Fruit fly (Drosophila melanogaster): ENCODE data around the gene Eip63E.

Gene Eip63E

DNA sequence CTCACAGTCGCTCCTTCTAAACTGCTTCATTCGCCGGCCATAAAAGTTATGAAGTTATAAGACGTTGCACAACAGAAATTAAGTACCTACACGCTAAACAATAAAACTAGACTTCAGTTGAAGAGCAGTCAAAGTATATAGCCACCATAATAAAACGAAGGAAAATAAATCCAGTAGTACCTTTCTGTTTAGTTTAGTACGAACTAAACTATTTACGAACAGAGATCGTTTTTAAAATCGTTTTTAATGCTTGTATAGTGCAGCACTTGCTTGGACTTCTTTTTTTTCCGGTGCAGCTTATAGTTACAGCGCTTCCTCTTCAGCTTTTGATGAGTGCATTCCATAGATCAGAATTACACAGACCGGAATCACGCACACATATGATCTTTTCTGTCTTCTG is 39.5 kb downstream of the Eip63E start:
- TF ChIP-seq achi (GFP tag; optimal IDR thresholded peaks at IDR 0.05) = peak; percentile 14
- TF ChIP-seq CG4318 (GFP tag; optimal IDR thresholded peaks at IDR 0.05) = no peak
- TF ChIP-seq CG7368 (GFP tag; optimal IDR thresholded peaks at IDR 0.05) = no peak
- TF ChIP-seq Ets96B (tag; optimal IDR thresholded peaks at IDR 0.05) = peak; percentile 55
- no peak for TF ChIP-seq fkh (GFP tag; optimal IDR thresholded peaks at IDR 0.05)
- TF ChIP-seq CG3032 (tag; optimal IDR thresholded peaks at IDR 0.05) = peak; percentile 40
- TF ChIP-seq Eip78C (GFP tag) = peak; percentile 16
- TF ChIP-seq Hr4 (GFP tag; optimal IDR thresholded peaks at IDR 0.05) = no peak
- TF ChIP-seq CG6808 (GFP tag; optimal IDR thresholded peaks at IDR 0.05) = peak; percentile 50
- peak; percentile 52 for TF ChIP-seq CG32006 (GFP tag; optimal IDR thresholded peaks at IDR 0.05)
- TF ChIP-seq lz (GFP tag; optimal IDR thresholded peaks at IDR 0.05) = no peak
- TF ChIP-seq spab (GFP tag; optimal IDR thresholded peaks at IDR 0.05) = peak; percentile 24
- TF ChIP-seq ss (GFP tag; optimal IDR thresholded peaks at IDR 0.05) = no peak
- no peak for TF ChIP-seq CG8319 (GFP tag; optimal IDR thresholded peaks at IDR 0.05)
- TF ChIP-seq CG3919 (GFP tag; optimal IDR thresholded peaks at IDR 0.05) = peak; percentile 34
- peak in 1 of 2 experiments; percentile 16 for TF ChIP-seq salr (GFP tag; optimal IDR thresholded peaks at IDR 0.05)
- TF ChIP-seq net (GFP tag; optimal IDR thresholded peaks at IDR 0.05) = no peak
- peak; percentile 44; the same call in 2 of the 3 replicates for TF ChIP-seq eg (GFP tag; IDR thresholded peaks at IDR 0.05)
- no peak for TF ChIP-seq Sox102F (GFP tag; optimal IDR thresholded peaks at IDR 0.05)
- TF ChIP-seq Eip75B (GFP tag; optimal IDR thresholded peaks at IDR 0.05) = peak; percentile 36
- TF ChIP-seq dac (GFP tag; optimal IDR thresholded peaks at IDR 0.05) = no peak
- peak; percentile 54 for TF ChIP-seq CG10669 (GFP tag; optimal IDR thresholded peaks at IDR 0.05)
- peak; percentile 31 for TF ChIP-seq CG10631 (GFP tag; optimal IDR thresholded peaks at IDR 0.05)
- peak; percentile 36 for TF ChIP-seq CG6276 (GFP tag; optimal IDR thresholded peaks at IDR 0.05)

DNA sequence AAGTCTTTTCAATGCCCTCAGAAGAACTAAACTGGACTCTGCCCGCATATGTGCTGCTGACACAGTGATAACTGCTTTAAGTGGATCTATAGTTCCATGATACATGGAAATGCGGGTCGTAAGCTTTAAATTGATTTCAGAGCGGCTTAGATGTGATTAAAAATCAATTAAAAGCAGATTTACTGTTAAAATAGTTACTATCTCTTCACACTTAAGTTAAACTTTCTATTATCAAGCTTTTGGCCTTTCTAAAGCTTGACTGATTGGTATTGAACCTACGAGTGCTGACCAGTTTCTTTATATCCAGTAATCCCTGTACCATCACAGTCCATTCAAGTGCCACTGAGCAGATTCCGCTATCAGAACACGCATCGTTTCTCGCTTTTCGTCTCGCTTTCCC is 40.9 kb downstream of the Eip63E start:
- TF ChIP-seq Sox14 (GFP tag; optimal IDR thresholded peaks at IDR 0.05) (peak; percentile 83), CG6163 (GFP tag; IDR thresholded peaks at IDR 0.05) (peak; percentile 58; the same call in 2 of the 3 replicates), Hr38 (GFP tag; optimal IDR thresholded peaks at IDR 0.05) (no peak), fd85E (GFP tag; optimal IDR thresholded peaks at IDR 0.05) (peak; percentile 22), svp (GFP tag) (peak; percentile 92), CG7368 (GFP tag; optimal IDR thresholded peaks at IDR 0.05) (peak; percentile 58), CG6808 (GFP tag; optimal IDR thresholded peaks at IDR 0.05) (peak; percentile 90), dac (GFP tag; optimal IDR thresholded peaks at IDR 0.05) (peak; percentile 31), Ets21C (GFP tag; optimal IDR thresholded peaks at IDR 0.05) (peak; percentile 31), acj6 (GFP tag; optimal IDR thresholded peaks at IDR 0.05) (peak; percentile 83), CG1621 (tag; optimal IDR thresholded peaks at IDR 0.05) (peak; percentile 71), Hr39 (GFP tag; optimal IDR thresholded peaks at IDR 0.05) (peak; percentile 69), Met (GFP tag; optimal IDR thresholded peaks at IDR 0.05) (peak; percentile 73), CG10631 (GFP tag; optimal IDR thresholded peaks at IDR 0.05) (peak; percentile 67), CG6276 (GFP tag; optimal IDR thresholded peaks at IDR 0.05) (peak; percentile 84), Blimp-1 (GFP tag; optimal IDR thresholded peaks at IDR 0.05) (no peak), ss (GFP tag; optimal IDR thresholded peaks at IDR 0.05) (peak; percentile 92 to 93), CG8319 (GFP tag; optimal IDR thresholded peaks at IDR 0.05) (peak; percentile 72), CG10669 (GFP tag; optimal IDR thresholded peaks at IDR 0.05) (peak; percentile 85), Smox (GFP tag; optimal IDR thresholded peaks at IDR 0.05) (peak; percentile 55), Eip93F (GFP tag; optimal IDR thresholded peaks at IDR 0.05) (no peak), pdm3 (GFP tag; optimal IDR thresholded peaks at IDR 0.05) (peak; percentile 84), salr (GFP tag; optimal IDR thresholded peaks at IDR 0.05) (peak; percentile 64 to 86), CG32006 (GFP tag; optimal IDR thresholded peaks at IDR 0.05) (peak; percentile 85), CG6792 (GFP tag; optimal IDR thresholded peaks at IDR 0.05) (peak; percentile 64), vri (GFP tag; optimal IDR thresholded peaks at IDR 0.05) (peak; percentile 8), CG8119 (GFP tag; IDR thresholded peaks at IDR 0.05) (peak; percentile 80), CG16779 (tag; optimal IDR thresholded peaks at IDR 0.05) (peak; percentile 74), Sox102F (GFP tag; optimal IDR thresholded peaks at IDR 0.05) (peak; percentile 67), CG6854 (GFP tag; optimal IDR thresholded peaks at IDR 0.05) (no peak), spab (GFP tag; optimal IDR thresholded peaks at IDR 0.05) (peak; percentile 86), Lpt (GFP tag; optimal IDR thresholded peaks at IDR 0.05) (peak; percentile 82), CG11294 (GFP tag; IDR thresholded peaks at IDR 0.05) (peak; percentile 49; the same call in 1 of the 2 replicates), CG9139 (GFP tag; optimal IDR thresholded peaks at IDR 0.05) (peak; percentile 84), CG4318 (GFP tag; optimal IDR thresholded peaks at IDR 0.05) (peak; percentile 52), esn (GFP tag; optimal IDR thresholded peaks at IDR 0.05) (peak; percentile 68), CG11902 (GFP tag; optimal IDR thresholded peaks at IDR 0.05) (peak; percentile 69), Sox15 (GFP tag; optimal IDR thresholded peaks at IDR 0.05) (peak; percentile 62)

All from whole organism, prepupa.